Worm (Caenorhabditis elegans) whole organism, L3 larva: ENCODE results near the gene C50H2.5.

Experiments used
- ceh-82 ChIP-seq: fragments of 150-350 bp; optimal IDR thresholded peaks from 2 replicates; lab custom pipeline; 2014; ENCODE audit warnings: missing biosample characterization, missing genetic modification characterization
- elt-3 ChIP-seq, 3 experiments: fragments of 150-350 bp in 1 of 3; sonication (generic microtip) in 2 of 3; optimal IDR thresholded peaks; 2 replicates in 2 of 3; 4 replicates in 1 of 3; lab custom pipeline; 2014 to 2017; ENCODE audit warnings: missing biosample characterization in 3 of 3, missing genetic modification characterization in 3 of 3
- eor-1 ChIP-seq, 2 experiments: fragments of 150-350 bp; optimal IDR thresholded peaks; 2 replicates each; lab custom pipeline; 2014 to 2018; ENCODE audit warnings: missing biosample characterization in 2 of 2, missing genetic modification characterization in 2 of 2
- fkh-10 ChIP-seq: sonication (generic microtip); optimal IDR thresholded peaks from 2 replicates; lab custom pipeline; 2017; ENCODE audit warnings: missing biosample characterization, missing genetic modification reagents, missing genetic modification characterization
- jun-1 ChIP-seq: fragments of 150-350 bp; optimal IDR thresholded peaks from 2 replicates; lab custom pipeline; 2014; ENCODE audit warnings: missing biosample characterization, missing genetic modification reagents, missing genetic modification characterization
- nhr-76 ChIP-seq: fragments of 150-350 bp; sonication (generic microtip); optimal IDR thresholded peaks from 5 replicates; lab custom pipeline; 2014; ENCODE audit warnings: missing biosample characterization, missing genetic modification characterization
- nhr-77 ChIP-seq: fragments of 150-350 bp; optimal IDR thresholded peaks from 2 replicates; lab custom pipeline; 2014; ENCODE audit warnings: missing biosample characterization, missing genetic modification characterization

- no peak for TF ChIP-seq jun-1 (tag; lab: Kevin White, UChicago)
- TF ChIP-seq nhr-76, result no peak
- TF ChIP-seq fkh-10 (GFP tag; lab: Kevin White, UChicago), result no peak
- no peak for TF ChIP-seq nhr-77 (tag; lab: Kevin White, UChicago)
- no peak for TF ChIP-seq elt-3 (tag; optimal IDR thresholded peaks at IDR 0.05; lab: Kevin White, UChicago)
- TF ChIP-seq eor-1 (tag; optimal IDR thresholded peaks at IDR 0.05; lab: Kevin White, UChicago), result no peak
- no peak for TF ChIP-seq ceh-82
Measured at ce11 chrV:9962916-9963315, 44.4 kb downstream of the C50H2.5 start.
